Worm (Caenorhabditis elegans) whole organism, young adult: ENCODE measurements around the gene C51E3.6.

Experiments
- B0035.1 ChIP-seq: sonication (generic microtip); optimal IDR thresholded peaks from 2 replicates; lab custom pipeline; 2016; ENCODE audit warnings: missing genetic modification characterization, mild to moderate bottlenecking, missing compliant biosample characterization, missing genotype, missing genetic modification reagents
- B0261.1 ChIP-seq: sonication (generic microtip); optimal IDR thresholded peaks from 2 replicates; lab custom pipeline; 2016; ENCODE audit warnings: mild to moderate bottlenecking, missing genetic modification characterization, moderate library complexity, missing compliant biosample characterization
- C17E4.6 ChIP-seq: fragments of 200-800 bp; sonication (Bioruptor generic); IDR thresholded peaks from 2 replicates; pipeline ENCODE4 v1.3.6; 2022; ENCODE audit warnings: missing genetic modification reagents, missing genetic modification characterization, missing compliant biosample characterization
- D2030.7 ChIP-seq: fragments of 200-800 bp; sonication (Bioruptor generic); IDR thresholded peaks from 2 replicates; pipeline ENCODE4 v1.3.6; 2022; ENCODE audit warnings: missing genetic modification reagents, missing genetic modification characterization, missing compliant biosample characterization
- F10E7.11 ChIP-seq: sonication (generic microtip); optimal IDR thresholded peaks from 2 replicates; lab custom pipeline; 2017; ENCODE audit warnings: mild to moderate bottlenecking, missing genetic modification characterization, moderate library complexity, missing compliant biosample characterization
- F23B12.7 ChIP-seq: sonication (generic microtip); optimal IDR thresholded peaks from 2 replicates; lab custom pipeline; 2017; ENCODE audit warnings: missing genetic modification characterization, mild to moderate bottlenecking, missing compliant biosample characterization, antibody characterized with exemption, moderate library complexity; ENCODE audit not compliant: insufficient read depth
- F37B4.10 ChIP-seq: fragments of 200-800 bp; sonication (Bioruptor generic); IDR thresholded peaks from 2 replicates; pipeline ENCODE4 v1.3.6; 2022; ENCODE audit warnings: missing genetic modification characterization, missing compliant biosample characterization
- F49E8.2 ChIP-seq: sonication (generic microtip); optimal IDR thresholded peaks from 3 replicates; lab custom pipeline; 2017; ENCODE audit warnings: missing genetic modification characterization, mild to moderate bottlenecking, missing compliant biosample characterization, antibody characterized with exemption, moderate library complexity; ENCODE audit not compliant: insufficient read depth
- F57A8.1 ChIP-seq: fragments of 200-800 bp; sonication (Bioruptor generic); optimal IDR thresholded peaks from 2 replicates; lab custom pipeline; 2018; ENCODE audit warnings: mild to moderate bottlenecking, missing genetic modification characterization, moderate library complexity, missing compliant biosample characterization
- T26A5.8 ChIP-seq: sonication (generic microtip); optimal IDR thresholded peaks from 2 replicates; lab custom pipeline; 2016; ENCODE audit warnings: missing genetic modification characterization, missing compliant biosample characterization
- Y56A3A.18 ChIP-seq: fragments of 200-800 bp; sonication (Bioruptor generic); IDR thresholded peaks from 2 replicates; pipeline ENCODE4 v1.3.6; 2022; ENCODE audit warnings: missing genetic modification reagents, missing genetic modification characterization, missing compliant biosample characterization
- akir-1 ChIP-seq: fragments of 200-800 bp; sonication (Bioruptor generic); optimal IDR thresholded peaks from 2 replicates; lab custom pipeline; 2018; ENCODE audit warnings: mild to moderate bottlenecking, missing genetic modification characterization, moderate library complexity, missing compliant biosample characterization
- ama-1 ChIP-seq, 3 experiments: fragments of 150-350 bp in 1 of 3; sonication (generic microtip) in 2 of 3; optimal IDR thresholded peaks; 2 replicates each; lab custom pipeline; 2014 to 2018; ENCODE audit warnings: missing biosample characterization in 2 of 3, missing genetic modification characterization in 2 of 3, missing genetic modification reagents in 2 of 3
- aptf-3 ChIP-seq: fragments of 200-800 bp; sonication (Bioruptor generic); IDR thresholded peaks from 2 replicates; pipeline ENCODE4 v1.3.6; 2022; ENCODE audit warnings: missing genetic modification characterization, missing compliant biosample characterization
- attf-5 ChIP-seq: fragments of 200-800 bp; sonication (Bioruptor generic); optimal IDR thresholded peaks from 2 replicates; lab custom pipeline; 2018; ENCODE audit warnings: mild to moderate bottlenecking, missing genetic modification characterization, missing compliant biosample characterization
- attf-6 ChIP-seq: fragments of 200-800 bp; sonication (Bioruptor generic); IDR thresholded peaks from 2 replicates; pipeline ENCODE4 v1.3.6; 2022; ENCODE audit warnings: missing genetic modification reagents, missing genetic modification characterization, missing compliant biosample characterization
- cebp-1 ChIP-seq, 2 experiments: fragments of 200-800 bp in 1 of 2; sonication (Bioruptor generic) in 1 of 2; sonication (generic microtip) in 1 of 2; IDR thresholded peaks in 1 of 2; optimal IDR thresholded peaks in 1 of 2; 2 replicates each; pipeline versions ENCODE4 v1.3.6 to Lab custom; 2017 to 2022; ENCODE audit warnings: missing compliant biosample characterization in 2 of 2, missing genetic modification characterization in 2 of 2, mild to moderate bottlenecking in 1 of 2, missing genetic modification reagents in 1 of 2, moderate library complexity in 1 of 2
- ceh-27 ChIP-seq: fragments of 200-800 bp; sonication (Bioruptor generic); optimal IDR thresholded peaks from 2 replicates; lab custom pipeline; 2018; ENCODE audit warnings: mild to moderate bottlenecking, missing genetic modification characterization, moderate library complexity, missing compliant biosample characterization
- die-1 ChIP-seq: sonication (generic microtip); optimal IDR thresholded peaks from 2 replicates; lab custom pipeline; 2016; ENCODE audit warnings: missing genotype, mild to moderate bottlenecking, missing genetic modification characterization, missing compliant biosample characterization
- efl-1 ChIP-seq: fragments of 150-350 bp; optimal IDR thresholded peaks from 2 replicates; lab custom pipeline; 2014; ENCODE audit warnings: missing biosample characterization, missing genetic modification reagents, missing genetic modification characterization
- hlh-12 ChIP-seq: sonication (generic microtip); optimal IDR thresholded peaks from 2 replicates; lab custom pipeline; 2016; ENCODE audit warnings: missing genetic modification characterization, missing compliant biosample characterization
- let-607 ChIP-seq, 2 experiments: fragments of 200-800 bp in 1 of 2; sonication (Bioruptor generic) in 1 of 2; sonication (generic microtip) in 1 of 2; optimal IDR thresholded peaks; 2 replicates each; lab custom pipeline; 2016 to 2018; ENCODE audit warnings: mild to moderate bottlenecking in 2 of 2, missing compliant biosample characterization in 2 of 2, missing genetic modification characterization in 2 of 2, moderate library complexity in 2 of 2, missing genotype in 1 of 2
- lin-40 ChIP-seq: sonication (generic microtip); optimal IDR thresholded peaks from 2 replicates; lab custom pipeline; 2016; ENCODE audit warnings: missing genetic modification characterization, mild to moderate bottlenecking, missing compliant biosample characterization, missing genotype, missing genetic modification reagents
- madf-10 ChIP-seq: sonication (generic microtip); optimal IDR thresholded peaks from 2 replicates; lab custom pipeline; 2016; ENCODE audit warnings: mild to moderate bottlenecking, missing genetic modification characterization, missing compliant biosample characterization
- madf-3 ChIP-seq: fragments of 200-800 bp; sonication (Bioruptor generic); IDR thresholded peaks from 2 replicates; pipeline ENCODE4 v1.3.6; 2022; ENCODE audit warnings: missing genetic modification reagents, missing genetic modification characterization, missing compliant biosample characterization
- madf-6 ChIP-seq: fragments of 200-800 bp; sonication (Bioruptor generic); IDR thresholded peaks from 2 replicates; pipeline ENCODE4 v1.3.6; 2022; ENCODE audit warnings: missing genetic modification reagents, missing genetic modification characterization, missing compliant biosample characterization
- mcd-1 ChIP-seq: fragments of 200-800 bp; sonication (Bioruptor generic); IDR thresholded peaks from 2 replicates; pipeline ENCODE4 v1.3.6; 2022; ENCODE audit warnings: missing genetic modification reagents, missing genetic modification characterization, missing compliant biosample characterization
- mes-4 ChIP-seq: sonication (generic microtip); optimal IDR thresholded peaks from 2 replicates; lab custom pipeline; 2016; ENCODE audit warnings: missing genotype, missing genetic modification characterization, missing compliant biosample characterization
- nfyb-1 ChIP-seq: fragments of 200-800 bp; sonication (Bioruptor generic); IDR thresholded peaks from 2 replicates; pipeline ENCODE4 v1.3.6; 2022; ENCODE audit warnings: missing genetic modification reagents, missing genetic modification characterization, missing compliant biosample characterization
- nhr-120 ChIP-seq: fragments of 200-800 bp; sonication (Bioruptor generic); IDR thresholded peaks from 2 replicates; pipeline ENCODE4 v1.3.6; 2022; ENCODE audit warnings: missing genetic modification characterization, missing compliant biosample characterization
- nhr-179 ChIP-seq: sonication (generic microtip); optimal IDR thresholded peaks from 2 replicates; lab custom pipeline; 2016; ENCODE audit warnings: mild to moderate bottlenecking, missing genetic modification characterization, missing compliant biosample characterization
- nhr-27 ChIP-seq: fragments of 200-800 bp; sonication (Bioruptor generic); optimal IDR thresholded peaks from 2 replicates; lab custom pipeline; 2018; ENCODE audit warnings: mild to moderate bottlenecking, missing genetic modification characterization, moderate library complexity, missing compliant biosample characterization
- nhr-80 ChIP-seq: sonication (generic microtip); optimal IDR thresholded peaks from 2 replicates; lab custom pipeline; 2016; ENCODE audit warnings: missing genetic modification characterization, missing compliant biosample characterization
- pbrm-1 ChIP-seq: fragments of 200-800 bp; sonication (Bioruptor generic); IDR thresholded peaks from 2 replicates; pipeline ENCODE4 v1.3.6; 2022; ENCODE audit warnings: missing genetic modification reagents, missing genetic modification characterization, missing compliant biosample characterization
- snpc-1.1 ChIP-seq: sonication (generic microtip); optimal IDR thresholded peaks from 2 replicates; lab custom pipeline; 2017; ENCODE audit warnings: missing genetic modification characterization, mild to moderate bottlenecking, missing compliant biosample characterization, antibody characterized with exemption, moderate library complexity, missing genotype, missing genetic modification reagents; ENCODE audit not compliant: insufficient read depth
- snpc-3.4 ChIP-seq: sonication (generic microtip); optimal IDR thresholded peaks from 2 replicates; lab custom pipeline; 2017; ENCODE audit warnings: missing genetic modification characterization, mild to moderate bottlenecking, missing compliant biosample characterization, antibody characterized with exemption, moderate library complexity, missing genotype, missing genetic modification reagents
- snpc-4 ChIP-seq, 5 experiments: fragments of 150-350 bp in 1 of 5; sonication (generic microtip) in 4 of 5; optimal IDR thresholded peaks; 2 replicates each; lab custom pipeline; 2014 to 2018; ENCODE audit warnings: missing genetic modification characterization in 5 of 5, missing biosample characterization in 3 of 5, antibody characterized with exemption in 2 of 5, mild to moderate bottlenecking in 2 of 5, missing compliant biosample characterization in 2 of 5, missing genotype in 2 of 5, moderate library complexity in 2 of 5, missing genetic modification reagents in 1 of 5
- somi-1 ChIP-seq: fragments of 200-800 bp; sonication (Bioruptor generic); optimal IDR thresholded peaks from 2 replicates; lab custom pipeline; 2018; ENCODE audit warnings: mild to moderate bottlenecking, missing genetic modification characterization, missing compliant biosample characterization
- sptf-2 ChIP-seq: fragments of 200-800 bp; sonication (Bioruptor generic); optimal IDR thresholded peaks from 2 replicates; lab custom pipeline; 2018; ENCODE audit warnings: mild to moderate bottlenecking, missing genetic modification characterization, missing compliant biosample characterization
- zim-3 ChIP-seq: sonication (generic microtip); optimal IDR thresholded peaks from 2 replicates; lab custom pipeline; 2017; ENCODE audit warnings: mild to moderate bottlenecking, missing genetic modification characterization, moderate library complexity, missing compliant biosample characterization
- ztf-18 ChIP-seq: sonication (generic microtip); optimal IDR thresholded peaks from 2 replicates; lab custom pipeline; 2016; ENCODE audit warnings: missing genotype, mild to moderate bottlenecking, missing genetic modification characterization, missing compliant biosample characterization
- ztf-25 ChIP-seq: fragments of 200-800 bp; sonication (Bioruptor generic); IDR thresholded peaks from 2 replicates; pipeline ENCODE4 v1.3.6; 2022; ENCODE audit warnings: missing genetic modification reagents, missing genetic modification characterization, missing compliant biosample characterization
- ztf-26 ChIP-seq: sonication (generic microtip); optimal IDR thresholded peaks from 2 replicates; lab custom pipeline; 2017; ENCODE audit warnings: missing genetic modification characterization, missing compliant biosample characterization
- ztf-3 ChIP-seq: fragments of 200-800 bp; sonication (Bioruptor generic); optimal IDR thresholded peaks from 2 replicates; lab custom pipeline; 2018; ENCODE audit warnings: mild to moderate bottlenecking, missing genetic modification characterization, missing compliant biosample characterization
- ztf-6 ChIP-seq: fragments of 200-800 bp; sonication (Bioruptor generic); IDR thresholded peaks from 2 replicates; pipeline ENCODE4 v1.3.6; 2022; ENCODE audit warnings: missing genetic modification reagents, missing genetic modification characterization, missing compliant biosample characterization

The C51E3.6 gene

ce11 chrV:10204863-10205338 is 38.6 kb upstream of the C51E3.6 start, which contains the start of the genes ZK856.19 and ZK856.11 (continued):
- no peak for TF ChIP-seq T26A5.8
- TF ChIP-seq Y56A3A.18 (GFP tag; lab: Robert Waterston, UW) = no peak
- TF ChIP-seq akir-1 = no peak
- TF ChIP-seq D2030.7 (GFP tag; lab: Robert Waterston, UW) = peak; percentile 17; the same call in 1 of the 2 replicates
- no peak for TF ChIP-seq snpc-1.1 (tag; lab: Kevin White, UChicago)
- TF ChIP-seq lin-40 (tag; lab: Kevin White, UChicago) = peak; percentile 61
- peak; percentile 39; the same call in 1 of the 2 replicates for TF ChIP-seq mcd-1 (GFP tag; lab: Robert Waterston, UW)
- peak; percentile 41 for TF ChIP-seq F49E8.2 (tag; lab: Kevin White, UChicago)
- no peak for TF ChIP-seq attf-6 (GFP tag; lab: Robert Waterston, UW)
- TF ChIP-seq snpc-3.4 (tag; lab: Kevin White, UChicago) = peak; percentile 41
- no peak for TF ChIP-seq ama-1 (optimal IDR thresholded peaks at IDR 0.05; lab: Kevin White, UChicago)
- TF ChIP-seq ama-1 (GFP tag; optimal IDR thresholded peaks at IDR 0.05; lab: Kevin White, UChicago) = no peak
- no peak for TF ChIP-seq madf-3 (GFP tag; lab: Robert Waterston, UW)
- no peak for TF ChIP-seq mes-4 (tag; lab: Kevin White, UChicago)
- TF ChIP-seq nhr-27 (tag; lab: Kevin White, UChicago) = no peak
- TF ChIP-seq F23B12.7 (tag; lab: Kevin White, UChicago) = peak; percentile 45
- no peak for TF ChIP-seq ztf-6 (GFP tag; lab: Robert Waterston, UW)
- no peak for TF ChIP-seq nhr-120 (GFP tag; lab: Robert Waterston, UW)
- TF ChIP-seq ceh-27 (GFP tag; lab: Kevin White, UChicago) = peak; percentile 14
- no peak for TF ChIP-seq let-607 (tag; optimal IDR thresholded peaks at IDR 0.05; lab: Kevin White, UChicago)
- 0 out of 2 replicates have a peak, but pooled peaks have one; percentile 20 for TF ChIP-seq pbrm-1 (GFP tag; lab: Robert Waterston, UW)
- no peak for TF ChIP-seq ztf-25 (GFP tag; lab: Robert Waterston, UW)
- TF ChIP-seq nhr-179 (tag; lab: Kevin White, UChicago) = no peak
- no peak for TF ChIP-seq sptf-2 (GFP tag; lab: Kevin White, UChicago)
- TF ChIP-seq hlh-12 (tag; lab: Kevin White, UChicago) = no peak
- no peak for TF ChIP-seq F57A8.1
- peak; percentile 29 for TF ChIP-seq madf-10 (tag; lab: Kevin White, UChicago)
- no peak for TF ChIP-seq B0035.1 (tag; lab: Kevin White, UChicago)
- TF ChIP-seq efl-1 (GFP tag; lab: Kevin White, UChicago) = no peak
- no peak for TF ChIP-seq F37B4.10 (GFP tag; lab: Robert Waterston, UW)
- TF ChIP-seq F10E7.11 = no peak
- TF ChIP-seq B0261.1 (tag; lab: Kevin White, UChicago) = no peak

- TF ChIP-seq nfyb-1 (GFP tag; lab: Robert Waterston, UW) = no peak
- no peak for TF ChIP-seq ztf-26
- no peak for TF ChIP-seq ztf-3
- no peak for TF ChIP-seq die-1 (tag; lab: Kevin White, UChicago)
- TF ChIP-seq nhr-80 (tag; lab: Kevin White, UChicago) = peak; percentile 65
- no peak for TF ChIP-seq cebp-1 (GFP tag; IDR thresholded peaks at IDR 0.05; lab: Robert Waterston, UW)
- peak; percentile 2 for TF ChIP-seq cebp-1 (tag; optimal IDR thresholded peaks at IDR 0.05; lab: Kevin White, UChicago)
- TF ChIP-seq snpc-4 (GFP tag; optimal IDR thresholded peaks at IDR 0.05; lab: Kevin White, UChicago) = no peak
- TF ChIP-seq snpc-4 (tag; optimal IDR thresholded peaks at IDR 0.05; lab: Kevin White, UChicago) = peak in 2 of 4 experiments; percentile 33 to 36
- no peak for TF ChIP-seq zim-3 (tag; lab: Kevin White, UChicago)
- no peak for TF ChIP-seq C17E4.6
- TF ChIP-seq lin-40 (tag; lab: Kevin White, UChicago) = no peak
- TF ChIP-seq ztf-18 = peak; percentile 56
- TF ChIP-seq madf-6 = 0 out of 2 replicates have a peak, but pooled peaks have one; percentile 17
- no peak for TF ChIP-seq somi-1 (GFP tag; lab: Kevin White, UChicago)
- TF ChIP-seq attf-5 = no peak
- TF ChIP-seq aptf-3 = no peak
These were observed 37.3 kb upstream of the C51E3.6 start, which contains the start of gene chpf-1 for ce11 chrV:10203435-10204009. Gene chpf-1 (minus strand): TSS chrV:10203485.
